Worm (Caenorhabditis elegans): Measurements from ENCODE around the gene elmd-1.

DNA sequence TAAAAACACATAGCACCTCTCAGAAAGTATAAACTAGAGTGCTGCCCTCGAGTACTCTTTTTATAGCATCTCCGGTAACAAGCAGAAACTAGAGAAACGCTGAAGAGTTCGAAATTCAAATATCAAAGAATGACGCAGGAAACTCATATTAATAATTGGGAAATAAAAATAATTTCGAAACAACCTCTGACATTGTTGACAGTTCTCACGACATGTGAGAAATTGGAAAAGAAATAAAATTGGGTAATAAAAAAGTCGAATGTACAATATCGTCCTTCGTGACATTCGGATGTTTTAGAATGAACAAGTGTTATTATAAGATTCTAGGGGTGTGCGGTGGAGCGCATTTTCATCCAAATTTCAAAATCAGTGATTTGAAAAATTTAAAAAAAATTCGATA lies 17.4 kb upstream of the elmd-1 start:
- TF ChIP-seq snpc-4 (tag; optimal IDR thresholded peaks at IDR 0.05), result no peak
- no peak for TF ChIP-seq ceh-90 (tag; optimal IDR thresholded peaks at IDR 0.05)
